Fruit fly (Drosophila melanogaster): ENCODE measurements around the gene CG12099.
A peak's percentile ranks its signal among the peaks of the same experiment; 100 is the strongest.

Gene CG12099

dm6 chr3L:1533699-1534431, 24.4 kb downstream of the CG12099 start, which contains the start of gene Iml1 (continued):
- no peak for TF ChIP-seq salm (tag; optimal IDR thresholded peaks at IDR 0.05)
- no peak for TF ChIP-seq Opbp (GFP tag; IDR thresholded peaks at IDR 0.05; ENCODE audit: partially characterized antibody)
- peak; percentile 77 for TF ChIP-seq slbo (GFP tag; IDR thresholded peaks at IDR 0.05)
- no peak for TF ChIP-seq CG18764 (GFP tag; optimal IDR thresholded peaks at IDR 0.05)
- no peak for TF ChIP-seq GATAe (GFP tag; conservative IDR thresholded peaks at IDR 0.05)
- peak; percentile 75 for TF ChIP-seq Ptx1 (GFP tag; IDR thresholded peaks at IDR 0.05)
- TF ChIP-seq Sin3A (optimal IDR thresholded peaks at IDR 0.05) = no peak
- peak; percentile 40 for TF ChIP-seq Antp (GFP tag; optimal IDR thresholded peaks at IDR 0.05)
- TF ChIP-seq HLH54F (GFP tag; optimal IDR thresholded peaks at IDR 0.05) = peak; percentile 6
- TF ChIP-seq CG8089 (GFP tag; optimal IDR thresholded peaks at IDR 0.05) = no peak
- no peak for TF ChIP-seq CG4707 (GFP tag; optimal IDR thresholded peaks at IDR 0.05)
- peak; percentile 63 for TF ChIP-seq CG6272 (GFP tag; IDR thresholded peaks at IDR 0.05)
- no peak for TF ChIP-seq Spps (tag; optimal IDR thresholded peaks at IDR 0.05)
- TF ChIP-seq CG2202 (tag; optimal IDR thresholded peaks at IDR 0.05) = no peak
- peak; percentile 31; the same call in 1 of the 2 replicates for TF ChIP-seq CG4360 (GFP tag; IDR thresholded peaks at IDR 0.05)
- TF ChIP-seq maf-S (GFP tag; optimal IDR thresholded peaks at IDR 0.05) = no peak
- no peak for TF ChIP-seq Awh (GFP tag; IDR thresholded peaks at IDR 0.05)
- TF ChIP-seq CG30020 (tag; optimal IDR thresholded peaks at IDR 0.05) = no peak
- TF ChIP-seq h (optimal IDR thresholded peaks at IDR 0.05) = no peak
- TF ChIP-seq MTF-1 (GFP tag; optimal IDR thresholded peaks at IDR 0.05; ENCODE audit: borderline replicate concordance) = no peak
- no peak for TF ChIP-seq caup (GFP tag; optimal IDR thresholded peaks at IDR 0.05; ENCODE audit: severe bottlenecking)
- TF ChIP-seq Poxn (GFP tag; IDR thresholded peaks at IDR 0.05) = no peak
- no peak for TF ChIP-seq Sox100B (GFP tag; optimal IDR thresholded peaks at IDR 0.05)
- peak; percentile 44 for TF ChIP-seq CG2116 (GFP tag; optimal IDR thresholded peaks at IDR 0.05)
- no peak for TF ChIP-seq crc (GFP tag; optimal IDR thresholded peaks at IDR 0.05)
- TF ChIP-seq sens-2 (GFP tag; IDR thresholded peaks at IDR 0.05) = no peak
- no peak for TF ChIP-seq D19B (GFP tag; optimal IDR thresholded peaks at IDR 0.05)
- no peak for TF ChIP-seq CG1529 (GFP tag; optimal IDR thresholded peaks at IDR 0.05)
- no peak for TF ChIP-seq dpn (GFP tag; optimal IDR thresholded peaks at IDR 0.05)
- TF ChIP-seq CG8281 (tag; optimal IDR thresholded peaks at IDR 0.05) = no peak
- TF ChIP-seq mam (GFP tag; optimal IDR thresholded peaks at IDR 0.05) = no peak
- TF ChIP-seq Drgx (GFP tag; IDR thresholded peaks at IDR 0.05) = no peak
- TF ChIP-seq CG32767 (GFP tag; IDR thresholded peaks at IDR 0.05) = no peak
- TF ChIP-seq NC2β (GFP tag; optimal IDR thresholded peaks at IDR 0.05) = no peak
- no peak for TF ChIP-seq so (GFP tag; IDR thresholded peaks at IDR 0.05)
- peak; percentile 49 for TF ChIP-seq CG32772 (GFP tag; IDR thresholded peaks at IDR 0.05)
- TF ChIP-seq CG15514 (GFP tag; optimal IDR thresholded peaks at IDR 0.05) = peak; percentile 95
- 0 out of 2 replicates have a peak, but pooled peaks have one; percentile 20 for TF ChIP-seq E2f1 (GFP tag; IDR thresholded peaks at IDR 0.05)
- TF ChIP-seq Mes4 (GFP tag; optimal IDR thresholded peaks at IDR 0.05) = no peak
- no peak for TF ChIP-seq CG17328 (GFP tag; IDR thresholded peaks at IDR 0.05)
- no peak for TF ChIP-seq zen2 (GFP tag; IDR thresholded peaks at IDR 0.05; ENCODE audit: partially characterized antibody)
- TF ChIP-seq CG15011 (GFP tag; optimal IDR thresholded peaks at IDR 0.05) = no peak
- no peak for TF ChIP-seq CG43689 (GFP tag; IDR thresholded peaks at IDR 0.05)
- TF ChIP-seq eve (GFP tag; optimal IDR thresholded peaks at IDR 0.05) = no peak
- TF ChIP-seq CG11695 (GFP tag; IDR thresholded peaks at IDR 0.05) = no peak
- TF ChIP-seq en (GFP tag; optimal IDR thresholded peaks at IDR 0.05) = no peak
- TF ChIP-seq CG10321 (GFP tag; IDR thresholded peaks at IDR 0.05) = no peak
- TF ChIP-seq CG34422 (GFP tag; IDR thresholded peaks at IDR 0.05) = peak; percentile 53; the same call in 1 of the 3 replicates
- no peak for TF ChIP-seq pb (GFP tag; optimal IDR thresholded peaks at IDR 0.05)
- TF ChIP-seq ham (GFP tag; IDR thresholded peaks at IDR 0.05) = no peak
- TF ChIP-seq Tbp (GFP tag; optimal IDR thresholded peaks at IDR 0.05) = no peak
- TF ChIP-seq CG31441 (GFP tag; IDR thresholded peaks at IDR 0.05) = no peak
